Fruit fly (Drosophila melanogaster) whole organism, wandering third instar larva: ENCODE data around the gene CG15169.
A peak's percentile ranks its signal among the peaks of the same experiment; 100 is the strongest.

Experiments
- Abd-B ChIP-seq: fragments of >200 bp; optimal IDR thresholded peaks from 2 replicates; lab custom pipeline; 2017; ENCODE audit warnings: missing biosample characterization, missing genetic modification characterization
- CG32264 ChIP-seq: fragments of 200-800 bp; sonication (Bioruptor generic); optimal IDR thresholded peaks from 2 replicates; lab custom pipeline; 2016; ENCODE audit warnings: missing biosample characterization, missing genetic modification characterization
- Dfd ChIP-seq: fragments of >200 bp; optimal IDR thresholded peaks from 2 replicates; lab custom pipeline; 2017; ENCODE audit warnings: missing biosample characterization, missing genetic modification characterization
- Hnf4 ChIP-seq: fragments of 200-800 bp; sonication (Bioruptor generic); optimal IDR thresholded peaks from 2 replicates; lab custom pipeline; 2016; ENCODE audit warnings: missing biosample characterization, mild to moderate bottlenecking, missing genetic modification characterization
- Hr78 ChIP-seq: fragments of >200 bp; optimal IDR thresholded peaks from 2 replicates; lab custom pipeline; 2017; ENCODE audit warnings: missing biosample characterization, missing genetic modification characterization
- Myc ChIP-seq: fragments of >200 bp; optimal IDR thresholded peaks from 2 replicates; lab custom pipeline; 2017
- br ChIP-seq: fragments of 200-800 bp; sonication (Bioruptor generic); optimal IDR thresholded peaks from 2 replicates; lab custom pipeline; 2016; ENCODE audit warnings: missing biosample characterization, missing genetic modification characterization
- dl ChIP-seq, 2 experiments: fragments of 175-275, 200-275 bp in 1 of 2; fragments of 200-275 bp in 1 of 2; sonication (Bioruptor generic); optimal IDR thresholded peaks; lab custom pipeline; 2018; ENCODE audit warnings: mild to moderate bottlenecking in 2 of 2, missing biosample characterization in 2 of 2, missing genetic modification characterization in 2 of 2, moderate library complexity in 2 of 2; ENCODE audit not compliant: partially characterized antibody in 2 of 2, insufficient read depth in 1 of 2
- foxo ChIP-seq, 2 experiments: fragments of 200-800 bp; sonication (Bioruptor generic); optimal IDR thresholded peaks; 2 replicates in 1 of 2; 3 replicates in 1 of 2; lab custom pipeline; 2016 to 2017; ENCODE audit warnings: missing biosample characterization in 2 of 2, missing genetic modification characterization in 2 of 2
- pan ChIP-seq: fragments of >200 bp; optimal IDR thresholded peaks from 2 replicates; lab custom pipeline; 2017

DNA sequence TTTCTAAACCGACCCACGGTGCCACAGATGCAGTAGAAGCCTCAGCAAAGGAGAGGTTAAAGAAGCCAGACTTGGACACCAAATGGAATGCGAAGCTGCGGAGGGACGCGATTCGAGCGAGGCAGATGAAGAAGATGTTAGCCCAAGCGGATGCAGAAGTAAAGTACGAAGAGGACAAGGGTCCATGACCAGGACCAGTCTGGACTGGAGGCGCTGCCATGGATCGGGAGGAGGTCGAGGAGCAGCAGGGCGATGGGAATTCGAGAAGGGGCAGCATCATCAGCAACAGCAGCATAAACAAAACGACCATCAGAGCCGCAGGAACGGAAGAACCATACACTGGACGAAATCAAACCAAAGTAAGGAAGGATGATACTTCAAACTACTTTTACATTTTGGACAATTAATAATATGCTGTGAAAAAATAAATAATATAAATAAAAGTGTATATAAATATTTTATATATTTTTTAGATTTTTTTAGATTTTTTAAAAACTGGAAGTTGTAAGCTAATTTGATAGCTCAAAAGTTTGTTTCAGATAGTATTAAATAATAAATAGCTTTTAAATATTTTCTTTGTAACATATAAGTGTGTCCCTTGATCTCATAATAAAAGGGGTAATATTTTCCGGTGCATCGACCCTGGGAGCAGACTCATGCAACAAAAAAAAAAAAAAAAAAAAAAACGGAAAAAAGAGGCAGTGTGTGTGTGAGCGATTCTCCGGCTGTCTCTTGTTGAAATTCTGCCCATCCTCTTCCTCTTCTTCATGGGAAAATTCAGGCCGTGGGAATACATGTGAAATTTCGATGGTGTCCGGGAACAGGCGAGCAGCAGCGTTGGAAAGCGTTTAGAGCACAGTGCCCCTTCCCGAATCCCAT is 43.9 kb upstream of the CG15169 start:
- TF ChIP-seq br (GFP tag; lab: Kevin White, UChicago) (peak; percentile 10), Hr78 (GFP tag; lab: Kevin White, UChicago) (no peak), pan (no peak), Abd-B (GFP tag; lab: Kevin White, UChicago) (no peak), Myc (lab: Kevin White, UChicago) (no peak), foxo (GFP tag; optimal IDR thresholded peaks at IDR 0.05; lab: Kevin White, UChicago) (peak in 1 of 2 experiments; percentile 79), dl (GFP tag; optimal IDR thresholded peaks at IDR 0.05; lab: Kevin White, UChicago; ENCODE audit: insufficient read depth in 1 of 2, partially characterized antibody in 2 of 2) (peak; percentile 53 to 76), Hnf4 (GFP tag; lab: Kevin White, UChicago) (peak; percentile 35), CG32264 (GFP tag; lab: Kevin White, UChicago) (no peak), Dfd (GFP tag; lab: Kevin White, UChicago) (no peak)
